Worm (Caenorhabditis elegans) whole organism, L1 larva: ENCODE data around the gene prx-13.
A peak's percentile ranks its signal among the peaks of the same experiment; 100 is the strongest.

Experiments used
- C04F5.9 ChIP-seq: sonication (generic microtip); optimal IDR thresholded peaks from 2 replicates; lab custom pipeline; 2016; ENCODE audit warnings: missing genetic modification characterization, missing compliant biosample characterization
- F16B12.6 ChIP-seq: fragments of 150-350 bp; optimal IDR thresholded peaks from 2 replicates; lab custom pipeline; 2014; ENCODE audit warnings: missing biosample characterization, missing genetic modification characterization
- blmp-1 ChIP-seq: fragments of 150-350 bp; optimal IDR thresholded peaks from 2 replicates; lab custom pipeline; 2014; ENCODE audit warnings: missing biosample characterization, missing genetic modification characterization
- ceh-82 ChIP-seq, 3 experiments: fragments of 150-350 bp in 1 of 3; sonication (generic microtip) in 2 of 3; optimal IDR thresholded peaks; 2 replicates each; lab custom pipeline; 2014 to 2017; ENCODE audit warnings: missing biosample characterization in 3 of 3, missing genetic modification characterization in 3 of 3
- dpl-1 ChIP-seq, 3 experiments: fragments of 150-350 bp in 2 of 3; sonication (generic microtip) in 1 of 3; optimal IDR thresholded peaks; 2 replicates each; lab custom pipeline; 2014 to 2017; ENCODE audit warnings: missing biosample characterization in 3 of 3, missing genetic modification characterization in 3 of 3, missing genetic modification reagents in 3 of 3
- efl-1 ChIP-seq, 4 experiments: fragments of 150-350 bp; optimal IDR thresholded peaks in 3 of 4; peaks in 1 of 4; 1 replicate in 1 of 4; 2 replicates in 3 of 4; lab custom pipeline; 2014; ENCODE audit warnings: missing biosample characterization in 2 of 4, missing genetic modification characterization in 2 of 4, missing genetic modification reagents in 2 of 4
- efl-3 ChIP-seq: fragments of 200-800 bp; sonication (Bioruptor generic); optimal IDR thresholded peaks from 2 replicates; lab custom pipeline; 2018; ENCODE audit warnings: mild to moderate bottlenecking, missing genetic modification characterization, missing compliant biosample characterization
- elt-2 ChIP-seq: sonication (generic microtip); optimal IDR thresholded peaks from 2 replicates; lab custom pipeline; 2016; ENCODE audit warnings: missing genetic modification characterization, mild to moderate bottlenecking, inconsistent platforms, missing compliant biosample characterization, missing genetic modification reagents
- fkh-4 ChIP-seq: sonication (generic microtip); optimal IDR thresholded peaks from 2 replicates; lab custom pipeline; 2016; ENCODE audit warnings: missing compliant biosample characterization, missing genetic modification characterization, borderline replicate concordance
- fkh-8 ChIP-seq: sonication (generic microtip); optimal IDR thresholded peaks from 2 replicates; lab custom pipeline; 2016; ENCODE audit warnings: mild to moderate bottlenecking, missing genetic modification characterization, missing compliant biosample characterization
- hlh-4 ChIP-seq: sonication (generic microtip); optimal IDR thresholded peaks from 2 replicates; lab custom pipeline; 2016; ENCODE audit warnings: mild to moderate bottlenecking, missing genetic modification characterization, missing compliant biosample characterization
- hpl-2 ChIP-seq: fragments of 150-350 bp; optimal IDR thresholded peaks from 2 replicates; lab custom pipeline; 2014; ENCODE audit warnings: missing biosample characterization, missing genetic modification reagents, missing genetic modification characterization
- isw-1 ChIP-seq: fragments of 200-800 bp; sonication (Bioruptor generic); IDR thresholded peaks from 2 replicates; pipeline ENCODE4 v1.3.6; 2022; ENCODE audit warnings: missing genetic modification characterization, missing compliant biosample characterization
- lin-14 ChIP-seq: fragments of 200-800 bp; sonication (Bioruptor generic); optimal IDR thresholded peaks from 2 replicates; lab custom pipeline; 2018; ENCODE audit warnings: mild to moderate bottlenecking, missing genetic modification characterization, moderate library complexity, missing compliant biosample characterization
- lin-35 ChIP-seq, 2 experiments: fragments of 150-350 bp; optimal IDR thresholded peaks; 2 replicates each; lab custom pipeline; 2014; ENCODE audit warnings: missing biosample characterization in 2 of 2, missing genetic modification characterization in 2 of 2, missing genetic modification reagents in 2 of 2
- mdl-1 ChIP-seq, 2 experiments: fragments of 150-350 bp; optimal IDR thresholded peaks; 2 replicates each; lab custom pipeline; 2014 to 2017; ENCODE audit warnings: missing biosample characterization in 2 of 2, missing genetic modification characterization in 2 of 2, inconsistent platforms in 1 of 2
- mep-1 ChIP-seq: fragments of 150-350 bp; optimal IDR thresholded peaks from 2 replicates; lab custom pipeline; 2014; ENCODE audit warnings: missing biosample characterization, missing genetic modification characterization
- nhr-11 ChIP-seq: fragments of 150-350 bp; optimal IDR thresholded peaks from 2 replicates; lab custom pipeline; 2014; ENCODE audit warnings: missing biosample characterization, missing genetic modification characterization
- nhr-12 ChIP-seq: sonication (generic microtip); optimal IDR thresholded peaks from 2 replicates; lab custom pipeline; 2017; ENCODE audit warnings: missing biosample characterization, missing genetic modification characterization
- nhr-19 ChIP-seq: fragments of 200-800 bp; sonication (Bioruptor generic); conservative IDR thresholded peaks from 2 replicates; pipeline ENCODE4 v1.3.6; 2022; ENCODE audit warnings: missing genetic modification characterization, missing compliant biosample characterization
- nhr-20 ChIP-seq: sonication (generic microtip); optimal IDR thresholded peaks from 2 replicates; lab custom pipeline; 2016; ENCODE audit warnings: mild to moderate bottlenecking, missing genetic modification characterization, missing compliant biosample characterization
- nhr-28 ChIP-seq: fragments of 150-350 bp; optimal IDR thresholded peaks from 2 replicates; lab custom pipeline; 2014; ENCODE audit warnings: missing biosample characterization, missing genetic modification characterization
- nhr-47 ChIP-seq: sonication (generic microtip); optimal IDR thresholded peaks from 2 replicates; lab custom pipeline; 2016; ENCODE audit warnings: mild to moderate bottlenecking, missing genetic modification characterization, moderate library complexity, missing compliant biosample characterization
- nhr-71 ChIP-seq: sonication (generic microtip); optimal IDR thresholded peaks from 2 replicates; lab custom pipeline; 2016; ENCODE audit warnings: mild to moderate bottlenecking, missing genetic modification characterization, moderate library complexity, missing compliant biosample characterization
- nhr-85 ChIP-seq: sonication (generic microtip); peaks from one replicate; lab custom pipeline; 2016; ENCODE audit warnings: missing genetic modification characterization, inconsistent platforms, missing compliant biosample characterization
- nhr-90 ChIP-seq: sonication (generic microtip); optimal IDR thresholded peaks from 2 replicates; lab custom pipeline; 2016; ENCODE audit warnings: mild to moderate bottlenecking, missing genetic modification characterization, missing compliant biosample characterization; ENCODE audit not compliant: poor library complexity
- pqm-1 ChIP-seq: sonication (generic microtip); optimal IDR thresholded peaks from 3 replicates; lab custom pipeline; 2017; ENCODE audit warnings: missing biosample characterization, missing genetic modification characterization
- rnt-1 ChIP-seq: sonication (generic microtip); optimal IDR thresholded peaks from 2 replicates; lab custom pipeline; 2016; ENCODE audit warnings: mild to moderate bottlenecking, missing genetic modification characterization, moderate library complexity, missing compliant biosample characterization
- skn-1 ChIP-seq: fragments of 150-350 bp; optimal IDR thresholded peaks from 2 replicates; lab custom pipeline; 2014; ENCODE audit warnings: missing biosample characterization, missing genetic modification characterization
- vab-15 ChIP-seq: sonication (generic microtip); optimal IDR thresholded peaks from 2 replicates; lab custom pipeline; 2017; ENCODE audit warnings: missing genotype, mild to moderate bottlenecking, missing genetic modification characterization, missing compliant biosample characterization
- xbp-1 ChIP-seq: sonication (generic microtip); optimal IDR thresholded peaks from 2 replicates; lab custom pipeline; 2016; ENCODE audit warnings: missing genetic modification characterization, missing compliant biosample characterization
- zag-1 ChIP-seq: fragments of 150-350 bp; optimal IDR thresholded peaks from 2 replicates; lab custom pipeline; 2014; ENCODE audit warnings: missing biosample characterization, missing genetic modification characterization

The prx-13 gene

DNA sequence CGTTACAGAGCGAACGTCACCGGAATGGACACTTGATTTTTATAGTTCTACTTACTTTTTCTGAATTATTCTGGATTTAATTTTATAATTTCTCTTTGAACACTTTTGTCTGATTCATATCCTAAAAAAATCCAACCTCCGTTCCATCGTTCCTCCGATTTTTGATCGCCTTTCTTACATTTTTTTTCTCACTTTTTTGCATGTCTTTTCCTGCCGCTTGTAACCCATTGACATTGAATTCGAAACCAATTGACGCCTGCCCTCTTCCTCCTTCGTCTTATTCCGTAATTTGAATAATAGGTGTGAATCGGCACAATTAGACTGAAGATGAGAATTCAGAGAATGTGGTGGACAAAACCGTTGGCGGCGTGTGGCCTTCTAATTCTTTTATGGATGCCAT lies 6.2 kb downstream of the prx-13 start, which contains the start of gene skpo-3:
Gene skpo-3, plus strand, starts transcription at position 301 of the 400 bp plus-strand sequence.
- TF ChIP-seq F16B12.6 (tag; lab: Kevin White, UChicago) (no peak), skn-1 (tag; lab: Kevin White, UChicago) (no peak), fkh-8 (tag; lab: Kevin White, UChicago) (no peak), C04F5.9 (tag; lab: Kevin White, UChicago) (no peak), rnt-1 (tag; lab: Kevin White, UChicago) (no peak), nhr-28 (tag; lab: Kevin White, UChicago) (no peak), lin-14 (GFP tag; lab: Kevin White, UChicago) (no peak)

DNA sequence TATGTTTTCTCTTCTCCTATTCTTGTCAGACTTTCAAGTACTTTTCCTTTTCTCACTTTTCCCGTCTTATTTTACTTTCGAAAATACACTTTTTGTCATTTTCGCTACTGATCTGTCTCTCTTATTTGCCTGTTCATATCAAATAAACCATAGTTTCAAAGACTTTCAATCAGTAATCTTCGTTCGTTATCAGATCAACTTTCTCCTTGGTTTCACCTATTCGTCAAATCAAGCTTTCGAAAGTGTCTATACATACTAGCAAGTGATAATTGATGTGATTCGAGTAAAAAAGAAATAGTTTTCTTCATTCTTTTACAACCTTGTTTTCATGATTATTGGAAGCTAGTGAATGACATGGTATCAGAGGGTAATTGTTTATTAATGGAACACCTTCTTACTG lies 9.1 kb downstream of the prx-13 start:
- TF ChIP-seq vab-15 (no peak), efl-3 (GFP tag; lab: Kevin White, UChicago) (no peak), rnt-1 (tag; lab: Kevin White, UChicago) (no peak), fkh-8 (tag; lab: Kevin White, UChicago) (no peak), pqm-1 (no peak), blmp-1 (tag; lab: Kevin White, UChicago) (peak; percentile 92)

DNA sequence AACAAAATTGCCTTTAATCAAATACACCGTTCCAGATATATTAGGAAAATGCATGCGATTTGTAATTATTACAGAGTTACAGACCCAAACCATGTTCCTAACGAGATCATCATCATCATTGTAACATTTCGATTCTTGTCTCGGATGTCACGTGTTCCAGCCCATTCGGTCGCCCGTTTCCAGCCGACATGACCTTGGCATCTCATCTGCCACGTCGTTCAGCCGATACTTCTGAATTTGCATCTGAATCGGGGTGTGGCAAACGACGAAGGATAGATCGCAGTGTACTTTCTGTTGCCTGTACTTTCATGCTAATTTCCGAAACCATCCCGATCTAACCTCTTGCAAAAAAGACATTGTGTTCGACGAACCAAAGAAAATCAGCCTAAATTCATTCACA lies 12.1 kb downstream of the prx-13 start:
- TF ChIP-seq isw-1 (GFP tag; lab: Robert Waterston, UW) = no peak
- no peak for TF ChIP-seq nhr-12 (tag; lab: Kevin White, UChicago)
- peak; percentile 13 for TF ChIP-seq lin-14 (GFP tag; lab: Kevin White, UChicago)
- peak; percentile 56 for TF ChIP-seq nhr-85 (tag; lab: Kevin White, UChicago)
- TF ChIP-seq pqm-1 = no peak

DNA sequence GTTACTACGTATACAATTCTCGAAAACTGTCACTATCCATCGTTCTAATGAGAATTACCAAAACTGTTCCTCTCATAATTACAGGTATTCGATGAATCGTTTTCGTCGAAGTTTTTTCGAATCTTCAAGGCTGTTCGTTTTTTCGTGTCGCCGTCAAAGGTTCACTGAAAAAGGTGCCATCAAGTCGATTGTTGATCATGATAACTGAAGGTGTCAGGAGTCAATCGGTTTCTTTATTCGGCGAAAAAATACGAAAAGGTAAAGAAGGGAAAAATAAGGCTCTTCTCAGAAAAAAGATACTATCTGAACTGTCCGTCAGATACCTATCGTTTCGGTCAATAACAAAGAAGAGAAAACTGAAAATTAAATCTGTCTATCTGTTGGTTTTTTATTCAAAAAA lies 13.0 kb downstream of the prx-13 start:
- TF ChIP-seq ceh-82 (tag; optimal IDR thresholded peaks at IDR 0.05; lab: Kevin White, UChicago) (no peak), nhr-11 (no peak), nhr-85 (tag; lab: Kevin White, UChicago) (peak; percentile 60), lin-14 (GFP tag; lab: Kevin White, UChicago) (peak; percentile 31), zag-1 (no peak), hpl-2 (GFP tag; lab: Kevin White, UChicago) (no peak), fkh-4 (tag; lab: Kevin White, UChicago) (no peak), xbp-1 (no peak), hlh-4 (no peak), mep-1 (tag; lab: Kevin White, UChicago) (no peak), efl-1 (optimal IDR thresholded peaks at IDR 0.05; lab: Kevin White, UChicago) (no peak), efl-1 (GFP tag; optimal IDR thresholded peaks at IDR 0.05 in 1 of 2; lab: Kevin White, UChicago) (peak in 1 of 2 experiments; percentile 52), nhr-47 (tag; lab: Kevin White, UChicago) (no peak), nhr-28 (tag; lab: Kevin White, UChicago) (no peak), dpl-1 (GFP tag; optimal IDR thresholded peaks at IDR 0.05; lab: Kevin White, UChicago) (no peak)

DNA sequence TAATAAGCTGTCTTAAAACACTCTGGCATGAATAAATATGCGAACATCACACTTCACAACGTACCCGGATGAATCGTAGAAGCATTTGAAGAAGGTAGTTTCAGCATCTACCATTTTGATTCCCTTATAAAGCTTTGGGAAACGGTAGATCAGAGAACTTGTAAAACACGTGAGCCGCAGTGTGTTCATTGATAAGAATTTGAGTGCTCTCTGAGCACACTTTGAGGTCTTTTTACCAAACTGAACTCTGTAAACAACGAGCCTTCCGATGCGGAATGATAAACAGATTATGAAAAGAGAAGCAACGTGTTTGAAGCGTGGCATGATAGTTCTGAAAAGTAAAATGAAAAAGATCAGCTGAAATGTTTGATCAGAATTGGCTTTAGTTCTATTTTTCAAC lies 13.6 kb downstream of the prx-13 start, which contains the start of gene aqp-1:
Gene aqp-1, minus strand, starts transcription at position 102 of the 400 bp plus-strand sequence.
- TF ChIP-seq pqm-1 (no peak), efl-1 (optimal IDR thresholded peaks at IDR 0.05; lab: Kevin White, UChicago) (no peak), efl-1 (GFP tag; optimal IDR thresholded peaks at IDR 0.05 in 1 of 2; lab: Kevin White, UChicago) (peak in 1 of 2 experiments; percentile 87), nhr-20 (tag; lab: Kevin White, UChicago) (peak; percentile 23), nhr-90 (tag; lab: Kevin White, UChicago) (no peak), elt-2 (tag; lab: Kevin White, UChicago) (peak; percentile 95), lin-35 (GFP tag; optimal IDR thresholded peaks at IDR 0.05; lab: Kevin White, UChicago) (peak in 1 of 2 experiments; percentile 53), nhr-19 (GFP tag; lab: Robert Waterston, UW) (peak; percentile 68), mdl-1 (tag; optimal IDR thresholded peaks at IDR 0.05; lab: Kevin White, UChicago) (peak in 1 of 2 experiments; percentile 2), nhr-71 (tag; lab: Kevin White, UChicago) (peak; percentile 16)
